Fruit fly (Drosophila melanogaster) S2 (cell line): Measurements from ENCODE around the gene IA-2.

Experiments used
- CG8478 ChIP-seq: fragments of >200 bp; optimal IDR thresholded peaks from 2 replicates; lab custom pipeline; 2018
- CTCF ChIP-seq, 2 experiments: fragments of >200 bp; optimal IDR thresholded peaks; 2 replicates each; lab custom pipeline; 2018

Gene IA-2

DNA sequence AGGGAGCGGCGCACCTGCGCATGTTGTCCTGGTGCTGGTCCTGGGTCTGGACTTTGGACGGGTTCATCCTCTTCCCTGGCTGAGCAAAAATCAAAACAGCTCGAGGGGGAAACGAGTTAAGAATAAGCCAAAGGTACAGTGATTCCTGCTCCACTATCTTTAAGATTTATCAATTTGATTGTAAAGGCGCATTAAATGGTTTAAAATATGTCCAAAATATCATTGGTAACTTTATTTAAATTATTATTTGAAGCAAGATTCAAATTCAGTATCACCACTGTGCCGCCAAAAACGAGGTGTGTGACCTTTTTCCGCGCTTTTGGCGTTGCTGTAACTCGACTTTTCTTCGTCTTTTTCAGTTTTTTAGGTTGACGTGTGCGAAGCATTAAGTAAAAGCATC is 21.6 kb upstream of the IA-2 start:
- TF ChIP-seq CTCF (optimal IDR thresholded peaks at IDR 0.05; lab: Kevin White, UChicago), result no peak
- TF ChIP-seq CG8478 (lab: Kevin White, UChicago), result no peak

DNA sequence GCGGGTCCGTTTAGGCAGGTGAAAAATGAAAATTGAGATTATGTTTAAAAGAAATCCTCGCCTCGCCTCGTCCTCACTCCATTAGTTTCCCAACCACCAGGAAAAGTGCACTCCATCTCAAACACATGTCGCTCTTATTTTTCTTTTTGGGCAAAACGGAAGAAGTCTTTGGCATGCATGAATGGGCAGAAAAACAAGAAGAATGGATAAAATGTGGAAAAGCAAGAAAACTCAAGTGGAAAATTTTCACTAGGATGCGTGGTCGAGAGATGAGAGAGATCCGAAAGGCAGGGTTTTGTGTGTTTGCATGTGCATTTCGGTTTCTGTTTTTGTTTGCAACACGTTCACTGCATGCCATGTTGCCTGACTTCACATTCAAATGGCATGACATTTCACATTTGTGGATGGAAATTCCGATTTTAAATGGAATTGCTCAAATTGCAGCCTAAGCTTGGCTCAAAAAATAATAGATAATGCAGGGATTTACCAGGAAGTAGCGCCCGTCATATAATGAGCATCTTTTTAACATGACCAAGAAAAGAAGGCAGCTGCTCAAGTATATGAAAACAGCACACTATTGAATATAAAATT is 20.8 kb upstream of the IA-2 start:
- no peak for TF ChIP-seq CG8478 (lab: Kevin White, UChicago)
- TF ChIP-seq CTCF (optimal IDR thresholded peaks at IDR 0.05; lab: Kevin White, UChicago), result no peak

DNA sequence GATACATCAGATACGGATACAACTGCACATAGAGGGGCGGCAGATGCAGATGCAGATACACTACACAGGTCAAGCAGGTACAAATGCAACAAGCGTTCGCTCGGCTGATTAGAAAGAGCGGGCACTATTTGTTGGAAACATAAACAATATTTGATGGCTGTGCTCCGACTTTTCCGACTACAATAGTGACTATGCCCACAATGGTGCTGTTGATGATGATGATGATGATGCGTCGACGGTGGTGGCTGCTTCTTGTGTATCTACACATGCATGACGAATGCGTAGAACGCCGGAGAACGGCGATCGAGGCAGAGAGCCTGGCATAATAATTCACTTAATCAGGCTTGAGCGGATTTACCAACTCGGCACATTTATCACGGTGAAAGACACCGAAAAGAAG is 20.2 kb upstream of the IA-2 start:
- no peak for TF ChIP-seq CTCF (optimal IDR thresholded peaks at IDR 0.05; lab: Kevin White, UChicago)
- no peak for TF ChIP-seq CG8478 (lab: Kevin White, UChicago)

DNA sequence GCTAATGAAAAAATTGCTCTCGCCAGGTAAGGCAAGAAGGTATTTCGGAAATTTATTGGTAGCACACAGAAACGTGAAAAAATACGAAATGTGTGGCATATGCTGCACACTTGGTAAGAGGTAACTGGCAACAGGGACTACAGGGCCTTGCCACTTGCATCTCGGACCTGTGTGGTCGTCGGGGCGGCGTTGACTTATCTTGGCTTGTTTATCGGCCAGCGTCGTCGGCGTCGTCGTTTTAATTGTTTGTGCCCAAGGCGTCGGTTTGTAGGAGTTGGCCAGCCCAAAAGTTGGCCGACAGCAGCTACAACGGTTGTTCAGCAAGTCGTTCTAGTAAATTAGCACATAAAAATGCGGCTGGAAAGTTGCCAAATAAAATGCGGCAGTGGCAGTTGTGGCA is 18.5 kb upstream of the IA-2 start:
- TF ChIP-seq CG8478 (lab: Kevin White, UChicago) (no peak), CTCF (optimal IDR thresholded peaks at IDR 0.05; lab: Kevin White, UChicago) (no peak)

DNA sequence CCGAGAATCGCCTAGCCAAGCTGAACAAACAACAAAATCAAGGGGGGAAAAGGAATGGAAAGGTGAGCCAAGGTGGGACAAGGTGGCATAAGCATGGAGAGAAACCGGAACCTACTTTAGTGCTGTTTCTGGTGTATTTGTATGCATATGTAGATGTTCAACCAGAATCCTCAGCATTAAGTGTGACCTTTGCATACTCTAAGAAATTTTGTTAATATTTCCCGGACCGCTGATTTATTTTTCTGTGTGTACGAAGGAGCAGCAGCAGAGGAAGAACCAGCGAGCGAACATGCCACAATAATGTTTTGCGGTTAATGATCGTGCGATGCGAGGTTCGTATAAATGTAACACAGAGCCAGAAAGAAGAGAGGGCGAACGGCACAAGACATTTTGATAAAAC is 17.2 kb upstream of the IA-2 start:
- TF ChIP-seq CG8478 (lab: Kevin White, UChicago), result no peak
- no peak for TF ChIP-seq CTCF (optimal IDR thresholded peaks at IDR 0.05; lab: Kevin White, UChicago)

DNA sequence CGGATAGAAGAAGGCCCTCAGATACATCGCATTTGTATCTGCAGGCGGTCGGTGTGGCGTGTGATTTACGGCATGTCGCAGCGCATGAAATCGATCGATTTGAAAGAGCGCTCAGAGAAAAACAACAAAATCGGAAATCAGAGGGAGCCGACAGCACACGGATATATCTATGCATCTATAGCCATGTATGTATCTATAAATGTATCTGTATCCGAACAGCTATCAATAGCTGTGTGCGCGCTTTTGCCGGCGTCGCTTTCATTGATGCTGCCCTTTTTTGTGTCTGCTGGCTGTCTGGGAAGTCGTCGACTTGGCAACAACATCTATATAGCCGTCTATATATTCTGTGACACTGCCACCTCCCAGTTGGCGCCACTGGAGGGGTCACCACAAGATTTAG is 16.7 kb upstream of the IA-2 start:
- TF ChIP-seq CTCF (optimal IDR thresholded peaks at IDR 0.05; lab: Kevin White, UChicago) (no peak), CG8478 (lab: Kevin White, UChicago) (no peak)

DNA sequence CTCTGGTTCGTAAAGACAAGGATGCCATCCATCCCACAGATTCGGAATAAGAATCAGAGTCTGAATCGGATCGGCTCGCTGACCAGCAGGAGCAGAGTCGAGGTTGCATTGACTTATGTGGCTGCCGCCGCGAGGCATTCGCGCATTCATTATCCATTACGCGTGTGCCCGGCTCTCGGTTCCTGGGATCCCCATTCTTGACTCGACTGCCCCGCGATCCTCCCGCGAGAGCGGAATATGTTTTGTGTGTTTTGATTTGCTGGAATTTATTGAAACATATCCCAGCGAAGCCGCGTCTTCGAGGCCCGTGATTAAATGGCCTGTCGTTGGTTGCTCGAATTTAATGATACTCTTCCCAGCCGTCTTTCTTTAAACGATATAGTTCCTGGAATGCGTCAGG is 15.8 kb upstream of the IA-2 start:
- TF ChIP-seq CTCF (optimal IDR thresholded peaks at IDR 0.05; lab: Kevin White, UChicago) (no peak), CG8478 (lab: Kevin White, UChicago) (no peak)

DNA sequence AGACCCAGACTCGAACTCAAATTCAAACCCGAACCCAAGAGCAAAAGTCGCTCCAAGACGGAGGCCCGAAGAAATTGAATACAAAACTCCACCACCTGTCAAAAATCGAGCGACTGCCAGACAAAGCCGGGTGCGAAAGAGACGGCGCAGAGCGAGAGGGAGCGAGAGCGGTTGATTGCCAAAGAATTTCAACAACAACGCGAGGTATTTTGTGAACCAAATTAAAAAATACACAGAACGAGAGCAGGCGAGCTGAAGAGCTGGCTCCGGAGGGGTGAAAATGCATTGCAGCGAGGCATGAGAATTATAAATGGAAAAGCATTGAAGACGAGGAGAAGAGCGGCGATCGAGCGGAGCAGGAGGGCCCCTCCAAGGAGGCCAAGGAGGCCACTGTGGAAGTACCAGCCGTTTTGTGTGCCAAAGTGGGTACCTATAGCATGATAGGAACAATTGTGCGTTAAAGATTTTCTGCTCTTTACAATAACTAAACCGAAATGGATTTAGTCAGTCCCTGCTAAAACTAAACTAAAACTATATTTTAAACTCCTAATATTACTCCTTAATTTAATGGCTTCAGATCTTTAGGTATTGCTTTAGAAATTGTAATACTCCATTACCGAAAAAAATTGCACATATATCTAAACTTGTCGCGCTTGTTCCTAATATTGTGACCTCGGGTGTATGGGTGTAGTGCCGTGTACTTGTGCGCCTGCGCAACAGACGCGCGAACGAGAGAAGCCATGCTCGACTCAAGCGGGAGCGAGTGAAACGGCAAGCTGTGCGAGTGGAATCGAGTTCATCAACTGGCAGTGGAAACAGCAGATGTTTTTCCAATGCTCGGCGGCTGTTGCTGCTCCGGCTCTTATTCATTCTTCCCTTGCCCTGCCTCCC is 14.9 kb upstream of the IA-2 start:
- TF ChIP-seq CG8478 (lab: Kevin White, UChicago) (no peak), CTCF (optimal IDR thresholded peaks at IDR 0.05; lab: Kevin White, UChicago) (no peak)

DNA sequence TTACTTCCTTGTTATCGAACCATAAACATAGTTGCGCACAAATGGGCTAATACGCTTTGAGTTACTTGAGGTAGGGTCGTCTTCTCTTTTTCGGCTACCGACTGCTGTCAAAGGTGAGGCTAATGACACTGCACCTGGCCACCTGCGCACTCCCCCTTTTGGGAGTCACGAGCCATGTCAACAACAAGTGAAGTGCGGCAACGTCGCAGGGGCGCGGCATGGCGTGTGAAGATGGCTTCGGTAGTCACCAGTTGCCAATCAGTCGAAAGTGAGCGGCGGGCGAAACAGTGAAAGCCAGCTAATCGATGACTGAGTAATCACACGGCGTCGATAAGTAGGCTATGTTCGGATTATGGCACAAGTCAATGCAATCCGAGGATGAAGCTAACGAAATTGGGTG is 9.7 kb upstream of the IA-2 start:
- no peak for TF ChIP-seq CTCF (optimal IDR thresholded peaks at IDR 0.05; lab: Kevin White, UChicago)
- TF ChIP-seq CG8478 (lab: Kevin White, UChicago), result no peak

DNA sequence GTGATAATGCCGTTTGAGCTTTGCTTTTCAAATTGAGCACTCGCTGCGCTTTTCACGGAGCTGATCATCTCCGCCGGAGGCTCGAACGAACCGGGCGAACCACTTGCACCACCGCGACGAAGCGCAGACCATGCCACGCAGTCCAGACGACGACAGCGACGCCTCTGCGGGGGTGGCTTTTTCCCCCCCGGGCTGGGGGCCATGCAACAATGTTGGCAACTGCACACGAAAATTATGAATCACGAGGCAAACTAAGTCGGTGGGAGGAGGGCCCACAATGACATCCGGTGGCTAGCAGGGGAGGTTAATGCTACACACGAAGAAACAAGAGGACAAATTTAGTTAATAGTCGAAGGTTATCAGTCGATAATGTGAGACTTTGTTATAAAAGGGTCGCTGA is 8.8 kb upstream of the IA-2 start:
- no peak for TF ChIP-seq CTCF (optimal IDR thresholded peaks at IDR 0.05; lab: Kevin White, UChicago)
- no peak for TF ChIP-seq CG8478 (lab: Kevin White, UChicago)

DNA sequence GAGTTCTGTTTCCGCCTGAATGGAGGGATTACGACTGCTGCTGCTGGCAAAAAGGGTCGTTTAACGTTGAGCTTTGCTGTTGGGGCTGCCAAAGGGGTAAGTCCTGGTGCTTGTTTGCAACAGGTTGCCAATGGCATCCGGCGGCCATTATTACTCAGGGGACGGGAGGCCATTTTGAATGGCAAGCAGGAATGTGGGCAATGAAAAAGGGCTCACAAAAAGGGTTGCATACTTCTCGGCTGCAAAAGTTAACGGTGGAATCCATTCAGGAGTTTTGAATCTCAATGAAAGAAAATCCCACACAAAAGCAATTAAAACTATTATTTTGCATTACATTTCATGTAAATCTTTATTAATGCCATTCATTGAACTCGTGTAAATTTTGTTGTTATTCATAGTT is 1.5 kb upstream of the IA-2 start:
- TF ChIP-seq CTCF (optimal IDR thresholded peaks at IDR 0.05; lab: Kevin White, UChicago) (no peak), CG8478 (lab: Kevin White, UChicago) (no peak)

DNA sequence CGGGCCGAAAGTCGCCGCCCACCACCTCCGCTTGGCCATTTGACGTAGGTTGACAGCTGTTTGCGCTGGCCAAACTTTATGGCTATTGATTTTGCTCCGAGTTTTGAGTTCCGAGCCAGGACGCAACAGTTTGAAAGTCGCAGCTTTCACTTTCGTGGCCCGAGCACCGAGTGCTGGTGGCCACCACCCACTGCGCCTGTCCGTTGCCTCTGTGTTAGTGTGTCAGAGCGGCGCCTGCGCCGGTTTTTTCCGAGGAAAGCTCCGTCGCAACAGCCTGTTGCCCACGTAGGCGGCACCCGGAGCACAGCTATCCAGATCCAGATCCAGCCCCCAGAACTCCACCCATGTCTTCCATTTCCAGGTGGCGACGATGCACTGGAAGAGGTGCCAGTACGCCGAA is 993 bp upstream of the IA-2 start:
- TF ChIP-seq CG8478 (lab: Kevin White, UChicago) (no peak), CTCF (optimal IDR thresholded peaks at IDR 0.05; lab: Kevin White, UChicago) (no peak)

DNA sequence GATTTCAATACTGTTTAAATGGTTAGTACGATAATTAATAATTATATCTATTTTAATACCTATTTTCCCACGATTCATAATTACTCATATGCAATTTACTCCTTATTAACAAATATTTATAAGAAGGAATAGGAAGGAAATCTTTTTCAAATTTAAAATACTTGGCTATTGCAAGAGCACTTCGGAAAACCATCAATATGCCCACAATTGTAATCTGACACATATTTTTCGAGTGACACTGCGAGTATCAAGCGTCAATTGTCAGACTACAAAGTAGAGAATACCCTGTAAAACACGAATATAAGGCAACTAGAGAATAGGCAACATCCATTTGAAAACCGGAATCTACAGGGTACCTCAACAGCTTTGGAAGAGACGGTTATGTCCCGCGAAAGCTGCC is 574 bp upstream of the IA-2 start:
- TF ChIP-seq CG8478 (lab: Kevin White, UChicago) (no peak), CTCF (optimal IDR thresholded peaks at IDR 0.05; lab: Kevin White, UChicago) (no peak)

DNA sequence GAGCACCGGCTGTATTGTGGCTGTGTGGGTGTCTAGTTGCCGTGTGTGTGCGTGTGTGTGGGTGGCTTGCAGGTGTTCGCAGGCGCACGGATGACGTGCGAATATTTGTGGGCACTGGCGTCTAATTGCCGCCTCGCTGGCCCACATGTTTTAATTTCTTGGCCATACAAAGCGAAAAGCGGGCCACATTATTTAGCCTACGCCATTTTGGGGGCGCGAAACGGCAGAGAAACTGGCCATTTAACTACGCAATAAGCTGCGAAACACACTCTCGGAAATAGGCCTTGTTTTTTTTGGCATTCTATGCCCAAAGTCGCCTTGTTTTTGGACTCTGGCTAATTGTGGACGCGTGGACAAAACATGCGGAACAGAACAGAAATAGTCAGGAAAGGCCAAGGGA is 608 bp downstream of the IA-2 start:
- TF ChIP-seq CTCF (optimal IDR thresholded peaks at IDR 0.05; lab: Kevin White, UChicago) (no peak), CG8478 (lab: Kevin White, UChicago) (no peak)

DNA sequence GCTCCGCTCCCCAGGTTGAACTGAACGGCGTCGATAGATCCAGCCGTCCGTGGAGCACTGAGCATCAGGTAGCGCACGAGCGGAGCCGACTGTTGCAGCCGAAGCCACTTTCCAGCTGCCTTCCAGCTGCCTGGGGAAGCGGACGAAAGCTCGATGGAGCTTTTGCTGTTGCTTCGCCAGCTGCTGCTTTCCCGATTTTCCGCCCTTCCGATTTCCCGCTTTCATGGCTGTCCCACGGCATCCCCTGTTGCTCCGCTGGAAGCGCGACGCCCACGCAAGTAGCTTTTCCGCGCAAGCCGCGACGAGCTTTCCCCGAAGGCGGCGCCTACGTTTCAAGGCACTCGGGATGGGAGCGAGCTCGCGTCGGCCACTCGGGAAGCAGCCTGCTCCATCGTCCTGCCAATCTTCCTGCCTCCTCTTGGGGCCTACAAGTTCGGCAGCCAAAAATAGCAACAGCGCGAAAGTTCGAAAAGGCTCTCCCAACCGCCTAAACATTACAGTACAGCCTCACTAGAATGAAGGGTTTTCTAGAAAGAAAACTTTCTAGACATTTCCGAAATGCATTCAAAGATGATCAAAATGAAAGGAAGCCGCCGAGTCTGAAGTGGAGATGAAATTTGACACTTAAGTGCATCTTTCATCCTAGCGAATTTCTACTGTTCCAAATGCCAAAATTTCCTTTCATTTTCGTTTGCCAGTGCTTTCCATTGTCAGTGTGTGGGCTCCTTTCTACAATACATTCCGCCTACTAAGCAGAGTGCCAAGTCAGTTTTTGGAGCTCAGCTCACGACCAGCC is 4.5 kb downstream of the IA-2 start:
- no peak for TF ChIP-seq CG8478 (lab: Kevin White, UChicago)
- TF ChIP-seq CTCF (optimal IDR thresholded peaks at IDR 0.05; lab: Kevin White, UChicago), result no peak
